Fruit fly (Drosophila melanogaster): ENCODE measurements around the gene TTLL4B.

DNA sequence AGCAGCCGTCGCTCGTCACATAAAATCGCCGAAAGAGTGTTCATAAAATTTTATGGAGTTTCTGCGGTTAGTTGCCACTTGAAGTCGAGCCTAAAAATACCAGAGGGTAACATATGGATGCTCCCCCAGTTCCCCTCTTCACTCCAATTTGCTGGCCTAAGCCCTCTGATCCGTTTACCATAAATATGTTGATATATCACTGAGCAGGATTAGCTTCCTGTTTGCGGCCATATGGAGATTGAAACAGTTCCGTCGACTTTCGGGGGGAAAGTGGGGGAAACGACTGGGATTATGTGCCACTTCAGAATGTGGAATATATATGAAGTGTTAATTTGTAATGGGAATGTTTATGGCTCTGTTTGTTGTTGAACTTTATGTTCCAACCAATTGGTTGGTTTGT, 48.3 kb upstream of the TTLL4B start:
- TF ChIP-seq Sin3A (optimal IDR thresholded peaks at IDR 0.05) (no peak), h (optimal IDR thresholded peaks at IDR 0.05) (no peak)

Data from Kc167 (cell line).